Fruit fly (Drosophila melanogaster): ENCODE measurements around the gene CG12093.
A peak's percentile ranks its signal among the peaks of the same experiment; 100 is the strongest.

DNA sequence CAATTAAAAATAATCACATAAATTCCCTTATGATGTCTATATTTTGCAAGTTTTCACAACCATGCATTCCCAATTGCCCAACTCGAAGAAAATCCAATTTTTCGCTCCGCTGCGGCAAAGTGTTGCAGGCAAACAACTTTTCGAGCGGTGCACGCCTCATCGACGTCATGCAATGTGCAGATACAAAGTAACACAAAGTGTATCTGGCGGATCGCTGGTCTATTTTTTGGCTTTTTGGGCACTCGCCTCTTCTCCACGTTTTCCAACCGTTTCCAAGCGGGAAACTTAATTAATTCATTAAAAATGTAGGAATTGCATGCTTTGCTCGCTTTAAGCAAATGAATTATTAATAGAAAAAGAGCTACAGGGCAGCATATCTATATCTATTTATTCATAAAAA lies 45.0 kb upstream of the CG12093 start:
- no peak for TF ChIP-seq lz (GFP tag; optimal IDR thresholded peaks at IDR 0.05)
- TF ChIP-seq svp (GFP tag) = no peak
- TF ChIP-seq Sox102F (GFP tag; optimal IDR thresholded peaks at IDR 0.05) = no peak
- no peak for TF ChIP-seq vri (GFP tag; optimal IDR thresholded peaks at IDR 0.05)
- peak; percentile 93 for TF ChIP-seq dsx (GFP tag; optimal IDR thresholded peaks at IDR 0.05; ENCODE audit: poor library complexity, severe bottlenecking)
- peak; percentile 6 for TF ChIP-seq esn (GFP tag; optimal IDR thresholded peaks at IDR 0.05)
- no peak for TF ChIP-seq Lpt (GFP tag; optimal IDR thresholded peaks at IDR 0.05)
- TF ChIP-seq Blimp-1 (GFP tag; optimal IDR thresholded peaks at IDR 0.05) = no peak
